Worm (Caenorhabditis elegans) whole organism, L4 larva: ENCODE measurements around the gene anmt-2.

Source experiments
- D1046.2 ChIP-seq: fragments of 200-800 bp; sonication (Bioruptor generic); IDR thresholded peaks from 2 replicates; pipeline ENCODE4 v1.3.6; 2022; ENCODE audit warnings: missing genetic modification characterization, missing compliant biosample characterization
- F37D6.2 ChIP-seq: sonication (generic microtip); optimal IDR thresholded peaks from 2 replicates; lab custom pipeline; 2016; ENCODE audit warnings: mild to moderate bottlenecking, missing genetic modification characterization, missing compliant biosample characterization
- T26A8.4 ChIP-seq: fragments of 200-800 bp; sonication (Bioruptor generic); IDR thresholded peaks from 2 replicates; pipeline ENCODE4 v1.3.6; 2022; ENCODE audit warnings: missing genetic modification characterization, missing compliant biosample characterization
- Y48G9A.11 ChIP-seq: fragments of 200-800 bp; sonication (Bioruptor generic); IDR thresholded peaks from 2 replicates; pipeline ENCODE4 v1.3.6; 2022; ENCODE audit warnings: missing genetic modification reagents, missing genetic modification characterization, missing compliant biosample characterization
- Y5F2A.4 ChIP-seq: fragments of 200-800 bp; sonication (Bioruptor generic); optimal IDR thresholded peaks from 2 replicates; lab custom pipeline; 2018; ENCODE audit warnings: mild to moderate bottlenecking, missing genetic modification characterization, missing compliant biosample characterization
- aha-1 ChIP-seq: fragments of 150-350 bp; peaks from one replicate; lab custom pipeline; 2014; ENCODE audit warnings: missing biosample characterization, missing genetic modification characterization
- aly-2 ChIP-seq: sonication (generic microtip); optimal IDR thresholded peaks from 2 replicates; lab custom pipeline; 2018; ENCODE audit warnings: missing biosample characterization, missing genetic modification characterization
- ama-1 ChIP-seq: fragments of 150-350 bp; optimal IDR thresholded peaks from 2 replicates; lab custom pipeline; 2014; ENCODE audit warnings: inconsistent platforms, mixed read lengths
- ceh-20 ChIP-seq: fragments of 200-800 bp; sonication (Bioruptor generic); IDR thresholded peaks from 2 replicates; pipeline ENCODE4 v1.3.6; 2022; ENCODE audit warnings: missing genetic modification reagents, missing genetic modification characterization, missing compliant biosample characterization
- ceh-44 ChIP-seq: fragments of 200-800 bp; sonication (Bioruptor generic); IDR thresholded peaks from 2 replicates; pipeline ENCODE4 v1.3.6; 2022; ENCODE audit warnings: missing genetic modification reagents, missing genetic modification characterization, missing compliant biosample characterization
- ces-1 ChIP-seq: fragments of 150-350 bp; sonication (generic microtip); optimal IDR thresholded peaks from 4 replicates; lab custom pipeline; 2014; ENCODE audit warnings: missing biosample characterization, missing genetic modification reagents, missing genetic modification characterization
- cey-2 ChIP-seq: sonication (generic microtip); optimal IDR thresholded peaks from 3 replicates; lab custom pipeline; 2017; ENCODE audit warnings: missing genetic modification characterization, mild to moderate bottlenecking, missing compliant biosample characterization, antibody characterized with exemption, borderline replicate concordance; ENCODE audit not compliant: insufficient read depth
- daf-12 ChIP-seq: fragments of 150-350 bp; optimal IDR thresholded peaks from 2 replicates; lab custom pipeline; 2014; ENCODE audit warnings: missing biosample characterization, missing genetic modification reagents, missing genetic modification characterization
- daf-16 ChIP-seq, 3 experiments: sonication (generic microtip); optimal IDR thresholded peaks; 2 replicates each; lab custom pipeline; 2016 to 2017; ENCODE audit warnings: missing genetic modification characterization in 3 of 3, missing genetic modification reagents in 3 of 3, mild to moderate bottlenecking in 2 of 3, missing compliant biosample characterization in 2 of 3, missing biosample characterization in 1 of 3, moderate library complexity in 1 of 3
- daf-19 ChIP-seq: fragments of 200-800 bp; sonication (Bioruptor generic); conservative IDR thresholded peaks from 2 replicates; pipeline ENCODE4 v1.3.6; 2022; ENCODE audit warnings: missing genetic modification characterization, missing compliant biosample characterization
- dmd-6 ChIP-seq: fragments of 200-800 bp; sonication (Bioruptor generic); IDR thresholded peaks from 2 replicates; pipeline ENCODE4 v1.3.6; 2022; ENCODE audit warnings: missing genetic modification reagents, missing genetic modification characterization, missing compliant biosample characterization
- dmd-8 ChIP-seq: fragments of 200-800 bp; sonication (Bioruptor generic); IDR thresholded peaks from 2 replicates; pipeline ENCODE4 v1.3.6; 2022; ENCODE audit warnings: missing genetic modification characterization, missing compliant biosample characterization
- dmd-9 ChIP-seq: fragments of 200-800 bp; sonication (Bioruptor generic); IDR thresholded peaks from 2 replicates; pipeline ENCODE4 v1.3.6; 2022; ENCODE audit warnings: missing genetic modification reagents, missing genetic modification characterization, missing compliant biosample characterization
- dpl-1 ChIP-seq: fragments of 150-350 bp; optimal IDR thresholded peaks from 2 replicates; lab custom pipeline; 2014; ENCODE audit warnings: missing biosample characterization, missing genetic modification reagents, missing genetic modification characterization
- duxl-1 ChIP-seq: sonication (generic microtip); optimal IDR thresholded peaks from 2 replicates; lab custom pipeline; 2016; ENCODE audit warnings: mild to moderate bottlenecking, missing genetic modification characterization, moderate library complexity, missing compliant biosample characterization; ENCODE audit not compliant: poor library complexity
- dve-1 ChIP-seq: sonication (generic microtip); optimal IDR thresholded peaks from 2 replicates; lab custom pipeline; 2017; ENCODE audit warnings: antibody characterized with exemption, mild to moderate bottlenecking, missing genetic modification characterization, missing compliant biosample characterization; ENCODE audit not compliant: insufficient read depth
- egl-43 ChIP-seq: fragments of 200-800 bp; sonication (Bioruptor generic); IDR thresholded peaks from 2 replicates; pipeline ENCODE4 v1.3.6; 2022; ENCODE audit warnings: missing genetic modification reagents, missing genetic modification characterization, missing compliant biosample characterization
- hlh-11 ChIP-seq: fragments of 200-800 bp; sonication (Bioruptor generic); optimal IDR thresholded peaks from 2 replicates; lab custom pipeline; 2018; ENCODE audit warnings: mild to moderate bottlenecking, missing genetic modification characterization, missing compliant biosample characterization
- hlh-30 ChIP-seq: sonication (generic microtip); optimal IDR thresholded peaks from 2 replicates; lab custom pipeline; 2017; ENCODE audit warnings: antibody characterized with exemption, mild to moderate bottlenecking, missing genetic modification characterization, missing compliant biosample characterization; ENCODE audit not compliant: insufficient read depth
- jun-1 ChIP-seq: fragments of 150-350 bp; optimal IDR thresholded peaks from 2 replicates; lab custom pipeline; 2014; ENCODE audit warnings: missing biosample characterization, missing genetic modification reagents, missing genetic modification characterization
- lin-13 ChIP-seq: fragments of 150-350 bp; optimal IDR thresholded peaks from 2 replicates; lab custom pipeline; 2014; ENCODE audit warnings: missing biosample characterization, missing genetic modification reagents, missing genetic modification characterization
- lin-29 ChIP-seq: fragments of 200-800 bp; sonication (Bioruptor generic); IDR thresholded peaks from 2 replicates; pipeline ENCODE4 v1.3.6; 2022; ENCODE audit warnings: missing genetic modification reagents, missing genetic modification characterization, missing compliant biosample characterization
- lir-3 ChIP-seq: sonication (generic microtip); optimal IDR thresholded peaks from 2 replicates; lab custom pipeline; 2016; ENCODE audit warnings: mild to moderate bottlenecking, missing genetic modification characterization, missing compliant biosample characterization
- lsy-2 ChIP-seq, 2 experiments: fragments of 150-350 bp in 1 of 2; sonication (generic microtip) in 1 of 2; optimal IDR thresholded peaks; 2 replicates each; lab custom pipeline; 2014 to 2017; ENCODE audit warnings: missing biosample characterization in 2 of 2, missing genetic modification characterization in 2 of 2
- madf-5 ChIP-seq, 2 experiments: fragments of 200-800 bp; sonication (Bioruptor generic); IDR thresholded peaks; 2 replicates each; pipeline ENCODE4 v1.3.6; 2022; ENCODE audit warnings: missing compliant biosample characterization in 2 of 2, missing genetic modification characterization in 2 of 2
- mdl-1 ChIP-seq, 2 experiments: fragments of 150-350 bp in 1 of 2; sonication (generic microtip) in 1 of 2; optimal IDR thresholded peaks; 2 replicates each; lab custom pipeline; 2014 to 2017; ENCODE audit warnings: missing biosample characterization in 2 of 2, missing genetic modification characterization in 2 of 2
- mdt-29 ChIP-seq: fragments of 200-800 bp; sonication (Bioruptor generic); IDR thresholded peaks from 2 replicates; pipeline ENCODE4 v1.3.6; 2022; ENCODE audit warnings: missing genetic modification reagents, missing genetic modification characterization, missing compliant biosample characterization
- mep-1 ChIP-seq: fragments of 150-350 bp; sonication (generic microtip); optimal IDR thresholded peaks from 3 replicates; lab custom pipeline; 2014; ENCODE audit warnings: missing biosample characterization, missing genetic modification characterization
- mes-2 ChIP-seq: sonication (generic microtip); optimal IDR thresholded peaks from 2 replicates; lab custom pipeline; 2016; ENCODE audit warnings: missing genotype, mild to moderate bottlenecking, missing genetic modification characterization, missing compliant biosample characterization; ENCODE audit not compliant: poor library complexity, severe bottlenecking
- mxl-2 ChIP-seq: fragments of 200-800 bp; sonication (Bioruptor generic); conservative IDR thresholded peaks from 2 replicates; pipeline ENCODE4 v1.3.6; 2022; ENCODE audit warnings: missing genetic modification reagents, missing genetic modification characterization, missing compliant biosample characterization
- mxl-3 ChIP-seq: fragments of 200-800 bp; sonication (Bioruptor generic); optimal IDR thresholded peaks from 2 replicates; lab custom pipeline; 2018; ENCODE audit warnings: mild to moderate bottlenecking, missing genetic modification characterization, missing compliant biosample characterization
- nhr-102 ChIP-seq: sonication (generic microtip); optimal IDR thresholded peaks from 2 replicates; lab custom pipeline; 2016; ENCODE audit warnings: mild to moderate bottlenecking, missing genetic modification characterization, moderate library complexity, missing compliant biosample characterization
- nhr-111 ChIP-seq: fragments of 200-800 bp; sonication (Bioruptor generic); optimal IDR thresholded peaks from 2 replicates; lab custom pipeline; 2018; ENCODE audit warnings: mild to moderate bottlenecking, missing genetic modification characterization, missing compliant biosample characterization
- nhr-41 ChIP-seq: fragments of 200-800 bp; sonication (Bioruptor generic); IDR thresholded peaks from 2 replicates; pipeline ENCODE4 v1.3.6; 2022; ENCODE audit warnings: missing genetic modification reagents, missing genetic modification characterization, missing compliant biosample characterization
- nhr-42 ChIP-seq: fragments of 200-800 bp; sonication (Bioruptor generic); IDR thresholded peaks from 2 replicates; pipeline ENCODE4 v1.3.6; 2022; ENCODE audit warnings: missing genetic modification characterization, missing compliant biosample characterization
- nhr-77 ChIP-seq: fragments of 150-350 bp; optimal IDR thresholded peaks from 2 replicates; lab custom pipeline; 2014; ENCODE audit warnings: missing biosample characterization, missing genetic modification characterization
- php-3 ChIP-seq: fragments of 200-800 bp; sonication (Bioruptor generic); IDR thresholded peaks from 2 replicates; pipeline ENCODE4 v1.3.6; 2022; ENCODE audit warnings: missing genetic modification reagents, missing genetic modification characterization, missing compliant biosample characterization
- pqm-1 ChIP-seq: sonication (generic microtip); optimal IDR thresholded peaks from 2 replicates; lab custom pipeline; 2017; ENCODE audit warnings: missing biosample characterization, missing genetic modification characterization
- saeg-2 ChIP-seq: fragments of 200-800 bp; sonication (Bioruptor generic); IDR thresholded peaks from 2 replicates; pipeline ENCODE4 v1.3.6; 2022; ENCODE audit warnings: missing genetic modification reagents, missing genetic modification characterization, missing compliant biosample characterization
- sdz-12 ChIP-seq: fragments of 200-800 bp; sonication (Bioruptor generic); optimal IDR thresholded peaks from 2 replicates; lab custom pipeline; 2018; ENCODE audit warnings: mild to moderate bottlenecking, missing genetic modification characterization, missing compliant biosample characterization
- skn-1 ChIP-seq: fragments of 150-350 bp; optimal IDR thresholded peaks from 2 replicates; lab custom pipeline; 2014; ENCODE audit warnings: missing biosample characterization, missing genetic modification characterization
- snpc-4 ChIP-seq: fragments of 150-350 bp; optimal IDR thresholded peaks from 2 replicates; lab custom pipeline; 2014; ENCODE audit warnings: missing biosample characterization, missing genetic modification characterization
- spr-3 ChIP-seq: fragments of 200-800 bp; sonication (Bioruptor generic); optimal IDR thresholded peaks from 2 replicates; lab custom pipeline; 2018; ENCODE audit warnings: mild to moderate bottlenecking, missing genetic modification characterization, missing compliant biosample characterization
- tra-1 ChIP-seq: fragments of 200-800 bp; sonication (Bioruptor generic); IDR thresholded peaks from 2 replicates; pipeline ENCODE4 v1.3.6; 2022; ENCODE audit warnings: missing genetic modification reagents, missing genetic modification characterization, missing compliant biosample characterization
- unc-39 ChIP-seq: sonication (generic microtip); optimal IDR thresholded peaks from 2 replicates; lab custom pipeline; 2017; ENCODE audit warnings: missing biosample characterization, missing genetic modification characterization
- zip-2 ChIP-seq: fragments of 150-350 bp; optimal IDR thresholded peaks from 2 replicates; lab custom pipeline; 2014; ENCODE audit warnings: missing biosample characterization, missing genetic modification characterization

Gene anmt-2

ce11 chrIII:6137431-6137830 is 20.1 kb downstream of the anmt-2 start:
- TF ChIP-seq nhr-102 (tag; lab: Kevin White, UChicago), result no peak
- TF ChIP-seq Y48G9A.11, result no peak
- TF ChIP-seq dmd-8 (GFP tag; lab: Robert Waterston, UW), result no peak
- TF ChIP-seq mes-2 (tag; lab: Kevin White, UChicago), result peak; percentile 58
- TF ChIP-seq sdz-12 (GFP tag; lab: Kevin White, UChicago), result no peak
- no peak for TF ChIP-seq skn-1 (tag; lab: Kevin White, UChicago)
- TF ChIP-seq aha-1 (tag; lab: Kevin White, UChicago), result peak; percentile 85
- 0 out of 2 replicates have a peak, but pooled peaks have one; percentile 4 for TF ChIP-seq dmd-9
- TF ChIP-seq mep-1 (tag; lab: Kevin White, UChicago), result peak; percentile 79
- TF ChIP-seq ama-1, result no peak
- TF ChIP-seq duxl-1, result no peak
- no peak for TF ChIP-seq Y5F2A.4 (GFP tag; lab: Kevin White, UChicago)
- peak; percentile 4 for TF ChIP-seq mxl-3 (GFP tag; lab: Kevin White, UChicago)
- TF ChIP-seq dpl-1 (GFP tag; lab: Kevin White, UChicago), result no peak
- TF ChIP-seq tra-1 (GFP tag; lab: Robert Waterston, UW), result peak; percentile 72; the same call in 1 of the 2 replicates
- TF ChIP-seq php-3 (GFP tag; lab: Robert Waterston, UW), result no peak
- TF ChIP-seq nhr-42, result no peak
- no peak for TF ChIP-seq aly-2 (tag; lab: Kevin White, UChicago)
- no peak for TF ChIP-seq unc-39
- peak; percentile 62 for TF ChIP-seq hlh-30
- TF ChIP-seq nhr-111 (GFP tag; lab: Kevin White, UChicago), result no peak
- TF ChIP-seq F37D6.2, result peak; percentile 73
- TF ChIP-seq ceh-20, result 0 out of 2 replicates have a peak, but pooled peaks have one; percentile 51
- TF ChIP-seq D1046.2, result no peak
- TF ChIP-seq daf-19 (GFP tag; lab: Robert Waterston, UW), result no peak
- TF ChIP-seq dve-1 (tag; lab: Kevin White, UChicago), result no peak
- peak; percentile 5 for TF ChIP-seq lin-13 (GFP tag; lab: Kevin White, UChicago)
- peak; percentile 49 for TF ChIP-seq dmd-6
- TF ChIP-seq pqm-1 (tag; lab: Kevin White, UChicago), result no peak
- TF ChIP-seq daf-12, result no peak
- no peak for TF ChIP-seq spr-3
- TF ChIP-seq T26A8.4 (GFP tag; lab: Robert Waterston, UW), result no peak
- peak; percentile 29 to 58 for TF ChIP-seq mdl-1 (tag; optimal IDR thresholded peaks at IDR 0.05; lab: Kevin White, UChicago)
- peak; percentile 82 for TF ChIP-seq egl-43 (GFP tag; lab: Robert Waterston, UW)
- TF ChIP-seq hlh-11 (tag; lab: Kevin White, UChicago), result peak; percentile 61
- TF ChIP-seq saeg-2 (GFP tag; lab: Robert Waterston, UW), result 0 out of 2 replicates have a peak, but pooled peaks have one; percentile 6
- TF ChIP-seq ces-1 (GFP tag; lab: Kevin White, UChicago), result peak; percentile 10
- TF ChIP-seq mdt-29 (GFP tag; lab: Robert Waterston, UW), result no peak
- TF ChIP-seq lin-29, result no peak
- no peak for TF ChIP-seq nhr-77 (tag; lab: Kevin White, UChicago)
- no peak for TF ChIP-seq ceh-44 (GFP tag; lab: Robert Waterston, UW)
- TF ChIP-seq cey-2 (tag; lab: Kevin White, UChicago), result no peak
- no peak for TF ChIP-seq daf-16 (GFP tag; optimal IDR thresholded peaks at IDR 0.05; lab: Kevin White, UChicago)
- TF ChIP-seq daf-16 (tag; optimal IDR thresholded peaks at IDR 0.05; lab: Kevin White, UChicago), result no peak
- TF ChIP-seq nhr-41, result no peak
- TF ChIP-seq snpc-4 (tag; lab: Kevin White, UChicago), result no peak
- no peak for TF ChIP-seq zip-2
- peak; percentile 60 to 77 for TF ChIP-seq lsy-2 (tag; optimal IDR thresholded peaks at IDR 0.05; lab: Kevin White, UChicago)
- no peak for TF ChIP-seq mxl-2 (GFP tag; lab: Robert Waterston, UW)
- TF ChIP-seq lir-3 (tag; lab: Kevin White, UChicago), result no peak
- TF ChIP-seq madf-5 (GFP tag; IDR thresholded peaks at IDR 0.05; lab: Robert Waterston, UW), result no peak
- TF ChIP-seq jun-1 (tag; lab: Kevin White, UChicago), result no peak
